Worm (Caenorhabditis elegans): ENCODE measurements around the gene C18B2.3.

The C18B2.3 gene

ce11 chrX:3625599-3625998 lies 24.0 kb downstream of the C18B2.3 start:
- TF ChIP-seq isw-1 (GFP tag; IDR thresholded peaks at IDR 0.05): no peak
- TF ChIP-seq hlh-4 (tag; optimal IDR thresholded peaks at IDR 0.05): no peak
- no peak for TF ChIP-seq nhr-85 (tag)
- TF ChIP-seq efl-1 (optimal IDR thresholded peaks at IDR 0.05): no peak
- TF ChIP-seq efl-1 (GFP tag; optimal IDR thresholded peaks at IDR 0.05 in 1 of 2): peak in 1 of 2 experiments; percentile 87
- TF ChIP-seq unc-130 (tag; optimal IDR thresholded peaks at IDR 0.05): no peak

ce11 chrX:3628016-3628415 lies 26.4 kb downstream of the C18B2.3 start, which contains the start of gene vep-2:
TSS of gene vep-2 (plus strand) at chrX:3628316.
- TF ChIP-seq pag-3 (tag; optimal IDR thresholded peaks at IDR 0.05; ENCODE audit: borderline replicate concordance, insufficient read depth): no peak
- TF ChIP-seq nhr-47 (tag; optimal IDR thresholded peaks at IDR 0.05): no peak

- TF ChIP-seq C34B4.2 (tag; optimal IDR thresholded peaks at IDR 0.05) (no peak), isw-1 (GFP tag; IDR thresholded peaks at IDR 0.05) (no peak), nhr-237 (tag; optimal IDR thresholded peaks at IDR 0.05) (no peak), nhr-11 (tag; optimal IDR thresholded peaks at IDR 0.05) (no peak), unc-62 (GFP tag; optimal IDR thresholded peaks at IDR 0.05) (no peak)
These were observed 28.5 kb downstream of the C18B2.3 start for ce11 chrX:3630090-3630489.

ce11 chrX:3631550-3631949 lies 29.9 kb downstream of the C18B2.3 start:
- TF ChIP-seq unc-30 (tag; optimal IDR thresholded peaks at IDR 0.05) (no peak), mab-9 (GFP tag; IDR thresholded peaks at IDR 0.05) (no peak), alr-1 (tag; optimal IDR thresholded peaks at IDR 0.05; ENCODE audit: borderline replicate concordance) (peak; percentile 36), nhr-11 (tag; optimal IDR thresholded peaks at IDR 0.05) (no peak), hlh-17 (GFP tag; optimal IDR thresholded peaks at IDR 0.05; ENCODE audit: borderline replicate concordance) (peak; percentile 30), ama-1 (optimal IDR thresholded peaks at IDR 0.05) (no peak), egl-13 (tag; optimal IDR thresholded peaks at IDR 0.05) (no peak), elt-3 (tag; optimal IDR thresholded peaks at IDR 0.05) (no peak), fkh-10 (GFP tag; optimal IDR thresholded peaks at IDR 0.05) (no peak), ets-5 (GFP tag; IDR thresholded peaks at IDR 0.05) (peak; percentile 87; the same call in 1 of the 2 replicates), efl-1 (optimal IDR thresholded peaks at IDR 0.05) (no peak), efl-1 (GFP tag; optimal IDR thresholded peaks at IDR 0.05 in 1 of 2) (no peak), efl-3 (GFP tag; optimal IDR thresholded peaks at IDR 0.05) (no peak), rnt-1 (tag; optimal IDR thresholded peaks at IDR 0.05) (no peak), nhr-84 (tag; optimal IDR thresholded peaks at IDR 0.05) (no peak), aha-1 (tag; optimal IDR thresholded peaks at IDR 0.05) (no peak), hpl-2 (GFP tag; optimal IDR thresholded peaks at IDR 0.05) (no peak), lin-35 (GFP tag; optimal IDR thresholded peaks at IDR 0.05) (no peak), nhr-237 (tag; optimal IDR thresholded peaks at IDR 0.05) (no peak), ztf-4 (tag; optimal IDR thresholded peaks at IDR 0.05) (no peak), blmp-1 (tag; optimal IDR thresholded peaks at IDR 0.05) (no peak), tlp-1 (tag; optimal IDR thresholded peaks at IDR 0.05) (no peak), F16B12.6 (tag; optimal IDR thresholded peaks at IDR 0.05) (no peak), lir-3 (tag; optimal IDR thresholded peaks at IDR 0.05; ENCODE audit: poor library complexity) (no peak), ceh-63 (GFP tag; optimal IDR thresholded peaks at IDR 0.05) (no peak), nhr-76 (tag; optimal IDR thresholded peaks at IDR 0.05) (no peak), lin-13 (GFP tag; optimal IDR thresholded peaks at IDR 0.05) (no peak), mep-1 (tag; optimal IDR thresholded peaks at IDR 0.05) (no peak), ceh-88 (GFP tag; IDR thresholded peaks at IDR 0.05) (no peak), unc-62 (GFP tag; optimal IDR thresholded peaks at IDR 0.05) (no peak), dpl-1 (GFP tag; optimal IDR thresholded peaks at IDR 0.05) (no peak), aly-2 (tag; optimal IDR thresholded peaks at IDR 0.05) (no peak), unc-98 (GFP tag; IDR thresholded peaks at IDR 0.05) (0 out of 2 replicates have a peak, but pooled peaks have one; percentile 8), Y116A8C.19 (tag; optimal IDR thresholded peaks at IDR 0.05; ENCODE audit: borderline replicate concordance) (no peak)

Measured in whole organism, L1 larva.